Worm (Caenorhabditis elegans): ENCODE data around the gene sams-4.

DNA sequence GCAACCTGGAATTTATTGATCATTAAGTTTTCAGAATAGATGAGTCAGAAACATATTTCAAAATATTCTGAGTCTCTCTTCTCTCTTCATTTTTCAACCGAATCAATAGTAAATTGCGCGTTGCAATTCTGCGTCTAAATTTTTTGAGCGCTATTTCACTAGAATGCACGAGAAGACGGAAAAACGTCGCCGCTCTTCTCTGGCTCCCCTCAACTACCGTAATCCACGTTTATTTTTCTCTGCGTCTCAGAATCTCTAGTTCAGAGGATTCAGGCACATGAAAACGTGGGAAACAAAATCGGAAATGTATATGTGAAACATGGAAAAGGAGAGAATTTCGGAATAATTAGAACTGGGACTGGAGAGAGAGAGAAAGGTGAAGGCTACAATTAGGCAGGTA, 40.7 kb downstream of the sams-4 start:
- no peak for TF ChIP-seq lin-13 (tag; optimal IDR thresholded peaks at IDR 0.05)
- TF ChIP-seq ztf-11 (tag; optimal IDR thresholded peaks at IDR 0.05): no peak
